Fruit fly (Drosophila melanogaster): ENCODE data around the gene CG6106.

DNA sequence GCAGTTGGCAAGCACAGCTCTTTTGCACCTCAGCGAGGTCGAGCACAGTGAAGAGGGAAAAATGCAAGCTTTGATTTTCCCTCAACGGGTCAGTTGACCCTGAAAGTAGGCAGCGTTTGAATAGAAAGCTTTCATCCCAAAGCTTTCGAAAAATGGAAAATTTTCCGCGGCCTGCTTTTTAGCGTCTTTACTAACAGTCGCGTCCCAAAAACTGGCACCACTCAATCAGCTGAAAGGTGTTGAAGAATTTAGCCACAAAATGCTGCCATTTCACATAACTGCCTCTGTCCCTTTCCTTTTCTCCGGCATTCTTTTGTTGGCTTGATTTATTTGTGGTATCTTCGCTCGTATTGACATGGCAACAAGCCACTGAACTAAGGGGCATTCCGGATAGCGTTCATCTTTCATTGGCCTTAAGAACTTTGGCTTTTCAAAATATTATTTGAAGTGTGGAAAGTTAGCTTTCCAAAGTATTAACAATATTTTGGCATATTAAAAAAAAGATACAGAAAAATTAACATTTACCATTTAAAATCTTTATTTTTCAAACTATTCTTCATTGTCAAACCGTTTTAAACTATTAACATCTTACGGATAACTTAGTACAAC lies 38.7 kb upstream of the CG6106 start:
- TF ChIP-seq br (GFP tag; optimal IDR thresholded peaks at IDR 0.05), result no peak
- TF ChIP-seq psq (GFP tag; optimal IDR thresholded peaks at IDR 0.05), result peak; percentile 6
- TF ChIP-seq HLH106 (tag; optimal IDR thresholded peaks at IDR 0.05), result no peak
